Fruit fly (Drosophila melanogaster) whole organism, embryonic: ENCODE results near the gene CG15368.

Experiments
- Ada2b ChIP-seq: fragments of 200-800 bp; sonication (Bioruptor generic); IDR thresholded peaks from 2 replicates; pipeline ENCODE4 v1.3.6; 2022; ENCODE audit warnings: missing biosample characterization, missing genetic modification characterization
- Blimp-1 ChIP-seq: fragments of 200-800 bp; sonication (Bioruptor generic); optimal IDR thresholded peaks from 3 replicates; lab custom pipeline; 2018; ENCODE audit warnings: missing biosample characterization, missing genetic modification characterization, mild to moderate bottlenecking, moderate library complexity, missing genetic modification reagents
- BtbVII ChIP-seq: fragments of 200-800 bp; sonication (Bioruptor generic); optimal IDR thresholded peaks from 3 replicates; lab custom pipeline; 2017; ENCODE audit warnings: missing biosample characterization, mild to moderate bottlenecking, missing genetic modification characterization
- CG1024 ChIP-seq: fragments of 200-800 bp; sonication (Bioruptor generic); IDR thresholded peaks from 2 replicates; pipeline ENCODE4 v1.3.6; 2022; ENCODE audit warnings: missing biosample characterization, missing genetic modification characterization
- CG10979 ChIP-seq: fragments of 200-800 bp; sonication (Bioruptor generic); optimal IDR thresholded peaks from 2 replicates; lab custom pipeline; 2018; ENCODE audit warnings: missing biosample characterization, mild to moderate bottlenecking, missing genetic modification characterization, moderate library complexity
- CG11398 ChIP-seq: fragments of 200-800 bp; sonication (Bioruptor generic); optimal IDR thresholded peaks from 2 replicates; lab custom pipeline; 2016; ENCODE audit warnings: missing biosample characterization, missing genetic modification characterization
- CG12236 ChIP-seq: fragments of 200-800 bp; sonication (Bioruptor generic); optimal IDR thresholded peaks from 2 replicates; lab custom pipeline; 2016; ENCODE audit warnings: missing biosample characterization, missing genetic modification characterization
- CG13775 ChIP-seq: fragments of 200-800 bp; sonication (Bioruptor generic); optimal IDR thresholded peaks from 3 replicates; lab custom pipeline; 2017; ENCODE audit warnings: missing biosample characterization, mild to moderate bottlenecking, missing genetic modification characterization
- CG13894 ChIP-seq: fragments of 200-800 bp; sonication (Bioruptor generic); optimal IDR thresholded peaks from 3 replicates; lab custom pipeline; 2018; ENCODE audit warnings: missing biosample characterization, mild to moderate bottlenecking, missing genetic modification characterization, moderate library complexity
- CG1603 ChIP-seq: fragments of 200-800 bp; sonication (Bioruptor generic); optimal IDR thresholded peaks from 2 replicates; lab custom pipeline; 2019; ENCODE audit warnings: missing biosample characterization, mild to moderate bottlenecking, missing genetic modification characterization, moderate library complexity
- CG17361 ChIP-seq: fragments of 200-800 bp; sonication (Bioruptor generic); IDR thresholded peaks from 3 replicates; pipeline ENCODE4 v1.3.6; 2022; ENCODE audit warnings: missing biosample characterization, missing genetic modification characterization
- CG17829 ChIP-seq: fragments of 200-800 bp; optimal IDR thresholded peaks from 2 replicates; lab custom pipeline; 2019; ENCODE audit warnings: missing biosample characterization, mild to moderate bottlenecking, missing genetic modification characterization, moderate library complexity
- CG2712 ChIP-seq: fragments of 200-800 bp; optimal IDR thresholded peaks from 3 replicates; lab custom pipeline; 2019; ENCODE audit warnings: missing biosample characterization, mild to moderate bottlenecking, missing genetic modification characterization, moderate library complexity
- CG32767 ChIP-seq: fragments of 200-800 bp; sonication (Bioruptor generic); IDR thresholded peaks from 2 replicates; pipeline ENCODE4 v1.3.6; 2022; ENCODE audit warnings: missing biosample characterization, missing genetic modification characterization
- CG33213 ChIP-seq: fragments of 200-800 bp; sonication (Bioruptor generic); optimal IDR thresholded peaks from 3 replicates; lab custom pipeline; 2016; ENCODE audit warnings: missing biosample characterization, missing genetic modification characterization
- CG4820 ChIP-seq: fragments of 200-800 bp; sonication (Bioruptor generic); optimal IDR thresholded peaks from 3 replicates; lab custom pipeline; 2016; ENCODE audit warnings: missing biosample characterization, missing genetic modification characterization
- CG6272 ChIP-seq: fragments of 200-800 bp; sonication (Bioruptor generic); IDR thresholded peaks from 2 replicates; pipeline ENCODE4 v1.3.6; 2022; ENCODE audit warnings: missing biosample characterization, missing genetic modification characterization
- CG8281 ChIP-seq: fragments of 200-800 bp; sonication (Bioruptor generic); optimal IDR thresholded peaks from 2 replicates; lab custom pipeline; 2018; ENCODE audit warnings: missing biosample characterization, mild to moderate bottlenecking, missing genetic modification characterization, moderate library complexity
- CG8388 ChIP-seq: fragments of 200-800 bp; sonication (Bioruptor generic); optimal IDR thresholded peaks from 2 replicates; lab custom pipeline; 2019; ENCODE audit warnings: missing biosample characterization, mild to moderate bottlenecking, missing genetic modification characterization, moderate library complexity
- CG8478 ChIP-seq: fragments of >200 bp; optimal IDR thresholded peaks from 2 replicates; lab custom pipeline; 2018
- Drgx ChIP-seq: fragments of 200-800 bp; sonication (Bioruptor generic); IDR thresholded peaks from 2 replicates; pipeline ENCODE4 v1.3.6; 2022; ENCODE audit warnings: missing biosample characterization, missing genetic modification characterization
- Ets97D ChIP-seq: fragments of 200-800 bp; sonication (Bioruptor generic); optimal IDR thresholded peaks from 3 replicates; lab custom pipeline; 2016; ENCODE audit warnings: missing biosample characterization, missing genetic modification characterization
- Hr3 ChIP-seq: fragments of 200-800 bp; sonication (Bioruptor generic); optimal IDR thresholded peaks from 3 replicates; lab custom pipeline; 2016; ENCODE audit warnings: missing biosample characterization, missing genetic modification characterization
- Lpt ChIP-seq: fragments of >200 bp; optimal IDR thresholded peaks from 2 replicates; lab custom pipeline; 2018; ENCODE audit warnings: missing biosample characterization, missing genetic modification characterization
- Med ChIP-seq: fragments of 200-800 bp; sonication (Bioruptor generic); peaks from one replicate; lab custom pipeline; 2016; ENCODE audit warnings: missing biosample characterization, missing genetic modification characterization, mild to moderate bottlenecking, inconsistent platforms, moderate library complexity
- Oli ChIP-seq: fragments of 200-800 bp; sonication (Bioruptor generic); optimal IDR thresholded peaks from 2 replicates; lab custom pipeline; 2018; ENCODE audit warnings: missing biosample characterization, mild to moderate bottlenecking, missing genetic modification characterization, moderate library complexity
- Rx ChIP-seq: fragments of 200-800 bp; sonication (Bioruptor generic); IDR thresholded peaks from 2 replicates; pipeline ENCODE4 v1.3.6; 2022; ENCODE audit warnings: missing biosample characterization, missing genetic modification characterization
- Sox102F ChIP-seq: fragments of 200-800 bp; sonication (Bioruptor generic); optimal IDR thresholded peaks from 2 replicates; lab custom pipeline; 2018; ENCODE audit warnings: missing biosample characterization, mild to moderate bottlenecking, missing genetic modification characterization, moderate library complexity
- Xrp1 ChIP-seq: fragments of 200-800 bp; sonication (Bioruptor generic); IDR thresholded peaks from 2 replicates; pipeline ENCODE4 v1.3.6; 2022; ENCODE audit warnings: missing biosample characterization, missing genetic modification characterization
- abd-A ChIP-seq: fragments of 200-800 bp; sonication (Bioruptor generic); optimal IDR thresholded peaks from 3 replicates; lab custom pipeline; 2019; ENCODE audit warnings: missing biosample characterization, mild to moderate bottlenecking, missing genetic modification characterization, moderate library complexity
- ara ChIP-seq: fragments of 200-800 bp; sonication (Bioruptor generic); IDR thresholded peaks from 2 replicates; pipeline ENCODE4 v1.3.6; 2022; ENCODE audit warnings: missing biosample characterization, missing genetic modification characterization
- az2 ChIP-seq: fragments of 200-800 bp; sonication (Bioruptor generic); optimal IDR thresholded peaks from 3 replicates; lab custom pipeline; 2016; ENCODE audit warnings: missing biosample characterization, missing genetic modification characterization
- btn ChIP-seq: fragments of 200-800 bp; sonication (Bioruptor generic); optimal IDR thresholded peaks from 2 replicates; lab custom pipeline; 2016; ENCODE audit warnings: missing biosample characterization, missing genetic modification characterization
- crc ChIP-seq: fragments of 200-800 bp; sonication (Bioruptor generic); optimal IDR thresholded peaks from 2 replicates; lab custom pipeline; 2016; ENCODE audit warnings: missing biosample characterization, missing genetic modification characterization
- croc ChIP-seq: fragments of 200-800 bp; sonication (Bioruptor generic); conservative IDR thresholded peaks from 3 replicates; pipeline ENCODE4 v1.3.6; 2022; ENCODE audit warnings: missing biosample characterization, missing genetic modification characterization
- da ChIP-seq: fragments of 200-800 bp; sonication (Bioruptor generic); optimal IDR thresholded peaks from 2 replicates; lab custom pipeline; 2016; ENCODE audit warnings: missing biosample characterization, missing genetic modification characterization
- dmrt11E ChIP-seq: fragments of 200-800 bp; sonication (Bioruptor generic); optimal IDR thresholded peaks from 3 replicates; lab custom pipeline; 2018; ENCODE audit warnings: missing biosample characterization, mild to moderate bottlenecking, missing genetic modification characterization, moderate library complexity
- dysf ChIP-seq: fragments of 200-800 bp; sonication (Bioruptor generic); IDR thresholded peaks from 3 replicates; pipeline ENCODE4 v1.3.6; 2022; ENCODE audit warnings: missing biosample characterization, missing genetic modification characterization
- hbn ChIP-seq: fragments of 200-800 bp; sonication (Bioruptor generic); IDR thresholded peaks from 2 replicates; pipeline ENCODE4 v1.3.6; 2022; ENCODE audit warnings: missing biosample characterization, missing genetic modification characterization; ENCODE audit not compliant: partially characterized antibody
- hth ChIP-seq: fragments of >200 bp; optimal IDR thresholded peaks from 2 replicates; lab custom pipeline; 2017; ENCODE audit warnings: inconsistent platforms
- jing ChIP-seq: fragments of 200-800 bp; sonication (Bioruptor generic); optimal IDR thresholded peaks from 2 replicates; lab custom pipeline; 2018; ENCODE audit warnings: missing biosample characterization, mild to moderate bottlenecking, missing genetic modification characterization
- nmo ChIP-seq: fragments of 200-800 bp; sonication (Bioruptor generic); optimal IDR thresholded peaks from 2 replicates; lab custom pipeline; 2018; ENCODE audit warnings: missing biosample characterization, mild to moderate bottlenecking, missing genetic modification characterization, moderate library complexity
- otp ChIP-seq: fragments of 200-800 bp; sonication (Bioruptor generic); IDR thresholded peaks from 3 replicates; pipeline ENCODE4, ENCODE4 v1.3.6; 2022; ENCODE audit warnings: missing biosample characterization, missing genetic modification characterization
- pfk ChIP-seq: fragments of 200-800 bp; sonication (Bioruptor generic); optimal IDR thresholded peaks from 2 replicates; lab custom pipeline; 2018; ENCODE audit warnings: missing biosample characterization, mild to moderate bottlenecking, missing genetic modification characterization, moderate library complexity
- pnt ChIP-seq: fragments of 200-800 bp; sonication (Bioruptor generic); optimal IDR thresholded peaks from 3 replicates; lab custom pipeline; 2016; ENCODE audit warnings: missing biosample characterization, missing genetic modification characterization
- sens ChIP-seq: fragments of 200-800 bp; sonication (Bioruptor generic); peaks from one replicate; lab custom pipeline; 2016; ENCODE audit warnings: missing biosample characterization, missing genetic modification characterization
- tio ChIP-seq: fragments of 200-800 bp; sonication (Bioruptor generic); optimal IDR thresholded peaks from 2 replicates; lab custom pipeline; 2017; ENCODE audit warnings: missing biosample characterization, missing genetic modification characterization, inconsistent platforms
- trem ChIP-seq: fragments of 200-800 bp; optimal IDR thresholded peaks from 3 replicates; lab custom pipeline; 2019; ENCODE audit warnings: missing biosample characterization, mild to moderate bottlenecking, missing genetic modification characterization, moderate library complexity
- unpg ChIP-seq: fragments of 200-800 bp; sonication (Bioruptor generic); optimal IDR thresholded peaks from 3 replicates; lab custom pipeline; 2018; ENCODE audit warnings: missing biosample characterization, mild to moderate bottlenecking, missing genetic modification characterization, moderate library complexity
- vvl ChIP-seq: fragments of 200-800 bp; sonication (Bioruptor generic); IDR thresholded peaks from 2 replicates; pipeline ENCODE4 v1.3.6; 2022; ENCODE audit warnings: missing biosample characterization, missing genetic modification characterization
- zen ChIP-seq: fragments of 200-800 bp; sonication (Bioruptor generic); optimal IDR thresholded peaks from 3 replicates; lab custom pipeline; 2018; ENCODE audit warnings: missing biosample characterization, mild to moderate bottlenecking, missing genetic modification characterization, moderate library complexity

Gene CG15368

dm6 chrX:9216572-9216971, 987 bp downstream of the CG15368 start, which contains the start of gene CG15369:
Gene CG15369 (plus strand): TSS chrX:9216872.
- no peak for TF ChIP-seq Lpt
- TF ChIP-seq hth (lab: Kevin White, UChicago) = no peak
- no peak for TF ChIP-seq BtbVII
- no peak for TF ChIP-seq CG8281 (tag; lab: Kevin White, UChicago)
- no peak for TF ChIP-seq Sox102F (GFP tag; lab: Kevin White, UChicago)
- TF ChIP-seq trem = no peak
- no peak for TF ChIP-seq da (GFP tag; lab: Kevin White, UChicago)

dm6 chrX:9220434-9220833, 4.8 kb downstream of the CG15368 start:
- TF ChIP-seq btn = peak; percentile 14
- TF ChIP-seq dmrt11E (tag; lab: Kevin White, UChicago) = peak; percentile 33
- no peak for TF ChIP-seq CG13894 (tag; lab: Kevin White, UChicago)
- TF ChIP-seq CG12236 = no peak
- peak; percentile 45; the same call in 1 of the 3 replicates for TF ChIP-seq dysf (GFP tag; lab: Robert Waterston, UW)
- TF ChIP-seq az2 (GFP tag; lab: Kevin White, UChicago) = no peak
- no peak for TF ChIP-seq Hr3 (GFP tag; lab: Kevin White, UChicago)
- peak; percentile 36 for TF ChIP-seq CG10979 (tag; lab: Kevin White, UChicago)
- no peak; the same call in 1 of the 2 replicates for TF ChIP-seq CG32767 (GFP tag; lab: Robert Waterston, UW)
- TF ChIP-seq CG1024 (GFP tag; lab: Robert Waterston, UW) = 0 out of 2 replicates have a peak, but pooled peaks have one; percentile 51
- TF ChIP-seq tio (GFP tag; lab: Kevin White, UChicago) = no peak
- TF ChIP-seq unpg (GFP tag; lab: Kevin White, UChicago) = peak; percentile 6
- 0 out of 3 replicates have a peak, but pooled peaks have one; percentile 25 for TF ChIP-seq otp (GFP tag; lab: Robert Waterston, UW)
- TF ChIP-seq CG8388 (GFP tag; lab: Kevin White, UChicago) = peak; percentile 0
- TF ChIP-seq nmo (GFP tag; lab: Kevin White, UChicago) = peak; percentile 20
- TF ChIP-seq croc (GFP tag; lab: Robert Waterston, UW) = no peak
- 0 out of 2 replicates have a peak, but pooled peaks have one; percentile 27 for TF ChIP-seq CG6272
- TF ChIP-seq zen (tag; lab: Kevin White, UChicago) = peak; percentile 10
- peak; percentile 64 for TF ChIP-seq CG1603
- TF ChIP-seq CG13775 (GFP tag; lab: Kevin White, UChicago) = no peak
- peak; percentile 32 for TF ChIP-seq CG2712 (tag; lab: Kevin White, UChicago)
- no peak for TF ChIP-seq jing (GFP tag; lab: Kevin White, UChicago)
- peak; percentile 81 for TF ChIP-seq Med (GFP tag; lab: Kevin White, UChicago)
- peak; percentile 55; the same call in 1 of the 2 replicates for TF ChIP-seq ara (GFP tag; lab: Robert Waterston, UW)
- TF ChIP-seq Blimp-1 (GFP tag; lab: Kevin White, UChicago) = peak; percentile 22
- TF ChIP-seq CG4820 (GFP tag; lab: Kevin White, UChicago) = peak; percentile 14
- TF ChIP-seq hbn (GFP tag; lab: Robert Waterston, UW) = no peak
- TF ChIP-seq abd-A (tag; lab: Kevin White, UChicago) = no peak
- TF ChIP-seq vvl (GFP tag; lab: Robert Waterston, UW) = 0 out of 2 replicates have a peak, but pooled peaks have one; percentile 17
- TF ChIP-seq CG33213 (GFP tag; lab: Kevin White, UChicago) = no peak
- TF ChIP-seq Xrp1 (GFP tag; lab: Robert Waterston, UW) = peak; percentile 53; the same call in 1 of the 2 replicates
- peak; percentile 15 for TF ChIP-seq pnt
- TF ChIP-seq pfk = no peak
- TF ChIP-seq CG8478 (lab: Kevin White, UChicago) = no peak
- TF ChIP-seq Ada2b (GFP tag; lab: Robert Waterston, UW) = peak; percentile 26; the same call in 1 of the 2 replicates
- TF ChIP-seq CG17361 (GFP tag; lab: Robert Waterston, UW) = 0 out of 3 replicates have a peak, but pooled peaks have one; percentile 14
- peak; percentile 6 for TF ChIP-seq CG17829
- no peak for TF ChIP-seq CG11398 (GFP tag; lab: Kevin White, UChicago)
- peak; percentile 39 for TF ChIP-seq Rx
- TF ChIP-seq sens (GFP tag; lab: Kevin White, UChicago) = peak; percentile 54
- peak; percentile 62 for TF ChIP-seq Drgx (GFP tag; lab: Robert Waterston, UW)
- TF ChIP-seq Oli = peak; percentile 14
- TF ChIP-seq Ets97D (GFP tag; lab: Kevin White, UChicago) = no peak
- no peak for TF ChIP-seq crc
